Fruit fly (Drosophila melanogaster): ENCODE measurements around the gene Mp.
A peak's percentile ranks its signal among the peaks of the same experiment; 100 is the strongest.

Gene Mp

dm6 chr3L:6963792-6964487 lies 34.7 kb upstream of the Mp start (continued):
- TF ChIP-seq CG11723 (GFP tag; optimal IDR thresholded peaks at IDR 0.05) (peak; percentile 79), CG3995 (GFP tag; optimal IDR thresholded peaks at IDR 0.05) (no peak), Mad (GFP tag; optimal IDR thresholded peaks at IDR 0.05) (peak; percentile 71), Rx (GFP tag; IDR thresholded peaks at IDR 0.05) (no peak), gsb (GFP tag; IDR thresholded peaks at IDR 0.05) (peak; percentile 52), CG7928 (GFP tag; optimal IDR thresholded peaks at IDR 0.05) (peak; percentile 24), bigmax (GFP tag; optimal IDR thresholded peaks at IDR 0.05) (no peak), unpg (GFP tag; optimal IDR thresholded peaks at IDR 0.05) (peak; percentile 91), Meics (GFP tag; optimal IDR thresholded peaks at IDR 0.05) (peak; percentile 81)

DNA sequence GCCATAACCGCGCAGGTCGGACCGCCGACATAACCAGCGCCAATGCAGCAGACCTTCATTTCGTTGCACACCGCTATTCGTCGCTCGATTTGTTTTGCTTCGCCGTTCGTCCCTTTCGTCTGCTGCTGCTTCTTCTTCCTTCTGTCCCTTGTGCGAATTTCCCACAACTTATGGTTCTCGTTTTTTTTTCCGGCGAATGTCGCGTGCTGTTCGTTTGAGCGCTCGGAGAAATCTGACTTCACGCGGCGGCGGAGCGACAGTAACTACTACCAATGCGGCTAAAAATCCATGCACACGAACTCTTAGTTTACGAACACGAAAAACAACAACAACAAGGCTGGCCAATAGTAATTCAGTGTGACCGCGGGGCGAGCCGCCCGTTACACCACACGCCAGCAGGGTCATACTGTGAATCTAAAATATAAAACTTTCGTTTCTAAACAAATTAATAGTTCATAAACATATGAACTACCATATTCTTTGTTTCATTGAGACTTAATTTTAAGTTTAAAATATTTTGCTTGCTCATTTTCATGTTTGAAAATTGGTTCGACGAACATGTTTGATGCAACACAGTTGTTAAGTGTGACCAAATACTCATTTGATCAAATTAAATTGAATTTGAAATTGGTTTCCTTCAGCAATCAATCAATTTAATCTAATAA lies 34.0 kb upstream of the Mp start, which contains the start of gene sgl:
Gene sgl, minus strand, starts transcription at position 271 of the 665 bp plus-strand sequence.
- TF ChIP-seq sisA (GFP tag; IDR thresholded peaks at IDR 0.05), result no peak
- no peak for TF ChIP-seq CG18011 (GFP tag; optimal IDR thresholded peaks at IDR 0.05)
- TF ChIP-seq Vsx1 (GFP tag; optimal IDR thresholded peaks at IDR 0.05), result no peak
- TF ChIP-seq CG8281 (tag; optimal IDR thresholded peaks at IDR 0.05), result no peak
- TF ChIP-seq dm (GFP tag; optimal IDR thresholded peaks at IDR 0.05), result peak; percentile 65
- TF ChIP-seq CG7963 (GFP tag; IDR thresholded peaks at IDR 0.05; ENCODE audit: partially characterized antibody), result 0 out of 3 replicates have a peak, but pooled peaks have one; percentile 27
- no peak for TF ChIP-seq hb (GFP tag; IDR thresholded peaks at IDR 0.05; ENCODE audit: partially characterized antibody)
- no peak for TF ChIP-seq ham (GFP tag; IDR thresholded peaks at IDR 0.05)
- TF ChIP-seq zen2 (GFP tag; IDR thresholded peaks at IDR 0.05; ENCODE audit: partially characterized antibody), result no peak
- peak; percentile 28; the same call in 1 of the 2 replicates for TF ChIP-seq CG6689 (GFP tag; IDR thresholded peaks at IDR 0.05)
- TF ChIP-seq CG6683 (GFP tag; optimal IDR thresholded peaks at IDR 0.05), result peak; percentile 50
- TF ChIP-seq Ets65A (GFP tag), result peak; percentile 43
- peak; percentile 27 for TF ChIP-seq Fer3 (tag; optimal IDR thresholded peaks at IDR 0.05)
- TF ChIP-seq run (tag; optimal IDR thresholded peaks at IDR 0.05), result no peak
- TF ChIP-seq CG10979 (tag; optimal IDR thresholded peaks at IDR 0.05), result peak; percentile 22
- TF ChIP-seq tna (GFP tag; IDR thresholded peaks at IDR 0.05; ENCODE audit: partially characterized antibody), result no peak; the same call in 1 of the 2 replicates
- no peak for TF ChIP-seq ash1 (GFP tag; optimal IDR thresholded peaks at IDR 0.05)
- TF ChIP-seq jigr1 (GFP tag; IDR thresholded peaks at IDR 0.05), result no peak
- TF ChIP-seq al (GFP tag; IDR thresholded peaks at IDR 0.05), result no peak
- no peak for TF ChIP-seq fd64A (GFP tag; optimal IDR thresholded peaks at IDR 0.05)
- peak; percentile 60; the same call in 1 of the 2 replicates for TF ChIP-seq Adf1 (GFP tag; IDR thresholded peaks at IDR 0.05)
- no peak for TF ChIP-seq Atf3 (GFP tag; optimal IDR thresholded peaks at IDR 0.05)
- TF ChIP-seq wek (GFP tag; optimal IDR thresholded peaks at IDR 0.05), result peak; percentile 29
- peak; percentile 55 for TF ChIP-seq HmgZ (tag; optimal IDR thresholded peaks at IDR 0.05)
- peak; percentile 10 for TF ChIP-seq shn (GFP tag; optimal IDR thresholded peaks at IDR 0.05)
- peak; percentile 47 for TF ChIP-seq CG2116 (GFP tag; optimal IDR thresholded peaks at IDR 0.05)
- TF ChIP-seq pum (GFP tag; optimal IDR thresholded peaks at IDR 0.05), result no peak
- no peak for TF ChIP-seq CG2875 (GFP tag; optimal IDR thresholded peaks at IDR 0.05)
- TF ChIP-seq hkb (optimal IDR thresholded peaks at IDR 0.05), result peak; percentile 28
- peak; percentile 23; the same call in 1 of the 2 replicates for TF ChIP-seq hkb (GFP tag; IDR thresholded peaks at IDR 0.05)
- no peak for TF ChIP-seq Oaz (GFP tag; IDR thresholded peaks at IDR 0.05)
- TF ChIP-seq CG34224 (GFP tag; IDR thresholded peaks at IDR 0.05; ENCODE audit: partially characterized antibody), result peak; percentile 72; the same call in 2 of the 3 replicates
- TF ChIP-seq HLHmδ (GFP tag; optimal IDR thresholded peaks at IDR 0.05), result peak; percentile 76
- TF ChIP-seq Usf (GFP tag; optimal IDR thresholded peaks at IDR 0.05), result no peak
- no peak for TF ChIP-seq CG11695 (GFP tag; IDR thresholded peaks at IDR 0.05)
- peak; percentile 72 for TF ChIP-seq jing (GFP tag; optimal IDR thresholded peaks at IDR 0.05)
- no peak for TF ChIP-seq CG7271 (tag; optimal IDR thresholded peaks at IDR 0.05)
- TF ChIP-seq Awh (GFP tag; IDR thresholded peaks at IDR 0.05), result 0 out of 2 replicates have a peak, but pooled peaks have one; percentile 25
